Worm (Caenorhabditis elegans): ENCODE measurements around the gene wrt-2.

The wrt-2 gene

ce11 chrX:3049233-3049632 lies 44.9 kb downstream of the wrt-2 start (continued):
- TF ChIP-seq F49E8.2 (tag; optimal IDR thresholded peaks at IDR 0.05; ENCODE audit: borderline replicate concordance) (no peak), lin-38 (GFP tag; IDR thresholded peaks at IDR 0.05) (no peak), duxl-1 (tag; optimal IDR thresholded peaks at IDR 0.05; ENCODE audit: poor library complexity) (no peak), madf-5 (GFP tag; IDR thresholded peaks at IDR 0.05) (no peak), daf-16 (GFP tag; optimal IDR thresholded peaks at IDR 0.05) (no peak), daf-16 (tag; optimal IDR thresholded peaks at IDR 0.05) (peak; percentile 32), Y105C5A.15 (GFP tag; IDR thresholded peaks at IDR 0.05) (no peak), pha-4 (GFP tag; IDR thresholded peaks at IDR 0.05) (no peak), pha-4 (tag; optimal IDR thresholded peaks at IDR 0.05) (no peak), F26F4.8 (GFP tag; conservative IDR thresholded peaks at IDR 0.05) (no peak), tag-97 (GFP tag; IDR thresholded peaks at IDR 0.05) (no peak), zip-2 (tag; optimal IDR thresholded peaks at IDR 0.05) (no peak), madf-9 (GFP tag; conservative IDR thresholded peaks at IDR 0.05) (no peak), ztf-11 (tag; optimal IDR thresholded peaks at IDR 0.05) (no peak), rbr-2 (tag; optimal IDR thresholded peaks at IDR 0.05) (peak; percentile 61), F37D6.2 (tag; optimal IDR thresholded peaks at IDR 0.05) (peak; percentile 25), T20F7.1 (GFP tag; optimal IDR thresholded peaks at IDR 0.05) (no peak), fkh-10 (GFP tag; optimal IDR thresholded peaks at IDR 0.05) (peak; percentile 77), sdz-12 (GFP tag; optimal IDR thresholded peaks at IDR 0.05) (no peak), ceh-20 (GFP tag; IDR thresholded peaks at IDR 0.05) (peak; percentile 34), ZK337.2 (GFP tag; IDR thresholded peaks at IDR 0.05) (no peak), vab-7 (GFP tag; IDR thresholded peaks at IDR 0.05) (peak; percentile 51; the same call in 1 of the 2 replicates), R02D3.7 (tag; optimal IDR thresholded peaks at IDR 0.05) (no peak), hmg-1.1 (GFP tag; IDR thresholded peaks at IDR 0.05) (peak; percentile 88), lin-13 (GFP tag; optimal IDR thresholded peaks at IDR 0.05) (peak; percentile 4), ama-1 (optimal IDR thresholded peaks at IDR 0.05) (no peak), hlh-30 (tag; optimal IDR thresholded peaks at IDR 0.05; ENCODE audit: insufficient read depth) (peak; percentile 61), tra-1 (GFP tag; IDR thresholded peaks at IDR 0.05) (0 out of 2 replicates have a peak, but pooled peaks have one; percentile 17), Y5F2A.4 (GFP tag; optimal IDR thresholded peaks at IDR 0.05) (no peak), nhr-102 (tag; optimal IDR thresholded peaks at IDR 0.05) (peak; percentile 25)

ce11 chrX:3048696-3049095 lies 45.5 kb downstream of the wrt-2 start:
- TF ChIP-seq nhr-28 (tag; optimal IDR thresholded peaks at IDR 0.05) (no peak), cey-2 (tag; optimal IDR thresholded peaks at IDR 0.05; ENCODE audit: borderline replicate concordance, insufficient read depth) (no peak), F44E2.7 (GFP tag; IDR thresholded peaks at IDR 0.05) (no peak), madf-9 (GFP tag; conservative IDR thresholded peaks at IDR 0.05) (no peak), aha-1 (tag) (peak; percentile 9), F37D6.2 (tag; optimal IDR thresholded peaks at IDR 0.05) (no peak)

ce11 chrX:3047224-3047623 lies 46.9 kb downstream of the wrt-2 start:
- TF ChIP-seq pqm-1 (tag; optimal IDR thresholded peaks at IDR 0.05) (peak; percentile 28), dmd-6 (GFP tag; IDR thresholded peaks at IDR 0.05) (peak; percentile 40; the same call in 1 of the 2 replicates), daf-16 (GFP tag; optimal IDR thresholded peaks at IDR 0.05) (no peak), daf-16 (tag; optimal IDR thresholded peaks at IDR 0.05) (peak; percentile 4), lin-15B (tag; optimal IDR thresholded peaks at IDR 0.05) (no peak), aha-1 (tag) (peak; percentile 25), nhr-111 (GFP tag; optimal IDR thresholded peaks at IDR 0.05) (no peak), spr-3 (GFP tag; optimal IDR thresholded peaks at IDR 0.05) (no peak)

All from whole organism, L4 larva.